Fruit fly (Drosophila melanogaster): Measurements from ENCODE around the gene CSN6.

The CSN6 gene

DNA sequence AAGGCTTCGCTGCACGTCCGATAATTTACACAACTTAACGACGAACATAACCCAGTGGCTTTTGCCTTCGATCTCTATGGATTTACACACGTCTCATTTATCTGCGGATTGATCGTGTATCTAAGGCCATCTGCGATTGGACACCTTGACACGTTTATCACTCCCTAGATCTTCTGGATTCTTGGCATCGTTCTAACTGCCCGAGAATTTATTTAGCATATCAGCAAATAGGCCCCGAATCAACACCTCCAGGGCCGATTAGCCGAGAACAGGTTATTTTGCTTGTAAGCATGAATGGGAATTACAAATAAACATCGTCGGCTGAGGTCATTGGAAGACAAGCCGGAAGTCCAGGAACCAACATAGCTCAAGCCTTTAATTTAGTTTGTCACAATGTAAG, 12.1 kb upstream of the CSN6 start:
- no peak for TF ChIP-seq CG9948 (tag; optimal IDR thresholded peaks at IDR 0.05)
- no peak for TF ChIP-seq CG8159 (tag; optimal IDR thresholded peaks at IDR 0.05)
- TF ChIP-seq Pif1B (GFP tag; optimal IDR thresholded peaks at IDR 0.05) = no peak
- no peak for TF ChIP-seq CG32121 (GFP tag; IDR thresholded peaks at IDR 0.05)
- no peak for TF ChIP-seq CG15710 (tag; optimal IDR thresholded peaks at IDR 0.05)
- no peak for TF ChIP-seq CG13204 (GFP tag; optimal IDR thresholded peaks at IDR 0.05)
- no peak for TF ChIP-seq CG14655 (GFP tag; optimal IDR thresholded peaks at IDR 0.05)
- no peak for TF ChIP-seq rn (GFP tag; IDR thresholded peaks at IDR 0.05)
- no peak for TF ChIP-seq CG8301 (tag; optimal IDR thresholded peaks at IDR 0.05)
- TF ChIP-seq EcR (GFP tag; optimal IDR thresholded peaks at IDR 0.05) = no peak
- TF ChIP-seq Pif1A (GFP tag; optimal IDR thresholded peaks at IDR 0.05) = no peak
- no peak for TF ChIP-seq gl (tag; optimal IDR thresholded peaks at IDR 0.05)

DNA sequence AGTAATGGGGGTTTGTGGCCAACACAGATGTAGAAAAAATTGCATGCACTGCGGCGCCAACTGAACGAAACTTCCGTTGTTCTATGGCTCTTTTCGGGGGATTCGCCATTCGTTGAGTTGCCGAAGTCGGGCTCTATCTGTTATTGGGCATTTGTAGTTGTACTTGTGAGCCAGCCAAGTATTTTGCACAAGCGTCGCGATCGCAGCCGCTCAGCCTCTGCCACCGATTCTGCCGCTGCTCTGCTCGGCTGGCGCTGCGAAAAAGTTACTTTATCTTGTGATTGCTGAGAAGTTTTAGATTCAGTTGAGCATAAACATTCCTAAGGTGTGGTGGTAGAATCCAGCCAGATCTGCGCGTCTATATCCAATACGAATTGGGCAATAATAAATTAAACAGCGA, 10.7 kb upstream of the CSN6 start, which contains the start of gene CG33110:
CG33110 (plus strand) TSS at position 301 of the 400 bp plus-strand sequence.
- TF ChIP-seq CG8301 (tag; optimal IDR thresholded peaks at IDR 0.05) (no peak), CG4496 (GFP tag; IDR thresholded peaks at IDR 0.05) (peak; percentile 34; the same call in 1 of the 3 replicates)

dm6 chr3R:22573590-22573989, 7.0 kb upstream of the CSN6 start:
- no peak for TF ChIP-seq CG8301 (tag; optimal IDR thresholded peaks at IDR 0.05)

DNA sequence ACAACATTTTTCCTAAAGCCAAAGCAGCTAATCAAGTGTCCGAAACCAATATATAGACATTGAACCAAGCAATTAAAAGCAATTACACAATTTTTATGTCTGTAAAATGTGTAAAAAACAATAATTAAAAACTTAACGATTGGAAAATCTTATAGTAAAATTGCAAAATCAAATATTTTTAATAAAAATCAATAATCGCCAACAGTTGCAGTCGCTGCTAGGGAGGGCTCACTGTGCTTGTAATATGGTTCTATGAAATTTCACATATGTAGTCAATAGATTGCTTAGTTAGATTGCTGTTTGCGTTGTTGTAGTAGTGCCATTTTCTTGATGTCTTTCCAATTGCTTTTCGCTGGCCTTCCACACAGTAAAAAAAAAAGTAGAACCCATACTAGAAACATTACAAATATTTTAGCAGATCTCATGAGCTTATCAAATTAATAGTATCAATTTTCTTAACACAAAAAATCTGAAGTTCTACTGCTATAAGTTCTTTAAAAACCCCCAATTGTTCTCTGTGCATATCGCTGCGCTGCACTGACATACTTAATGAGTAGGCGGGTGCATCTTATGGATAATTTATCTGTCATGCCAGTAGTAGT, 4.4 kb upstream of the CSN6 start:
- TF ChIP-seq CG12605 (GFP tag; IDR thresholded peaks at IDR 0.05) (peak; percentile 37; the same call in 1 of the 2 replicates), CG4496 (GFP tag; IDR thresholded peaks at IDR 0.05) (peak; percentile 84), CG14655 (GFP tag; optimal IDR thresholded peaks at IDR 0.05) (peak; percentile 77), Pif1B (GFP tag; optimal IDR thresholded peaks at IDR 0.05) (peak; percentile 1), fd96Ca (GFP tag; IDR thresholded peaks at IDR 0.05) (peak; percentile 64; the same call in 2 of the 3 replicates), CG32121 (GFP tag; IDR thresholded peaks at IDR 0.05) (peak; percentile 55; the same call in 1 of the 2 replicates), CG34367 (tag; optimal IDR thresholded peaks at IDR 0.05) (no peak), CG8301 (tag; optimal IDR thresholded peaks at IDR 0.05) (peak; percentile 65), Ets98B (GFP tag; IDR thresholded peaks at IDR 0.05) (peak; percentile 54), Snoo (tag; optimal IDR thresholded peaks at IDR 0.05) (no peak)

dm6 chr3R:22576979-22577378, 3.6 kb upstream of the CSN6 start:
- TF ChIP-seq fd96Ca (GFP tag; IDR thresholded peaks at IDR 0.05) (peak; percentile 27; the same call in 1 of the 3 replicates), Pif1B (GFP tag; optimal IDR thresholded peaks at IDR 0.05) (no peak), CG4496 (GFP tag; IDR thresholded peaks at IDR 0.05) (no peak)

- TF ChIP-seq fd96Ca (GFP tag; IDR thresholded peaks at IDR 0.05) (no peak), CG15710 (tag; optimal IDR thresholded peaks at IDR 0.05) (no peak), CG34367 (tag; optimal IDR thresholded peaks at IDR 0.05) (no peak), rn (GFP tag; IDR thresholded peaks at IDR 0.05) (no peak), EcR (GFP tag; optimal IDR thresholded peaks at IDR 0.05) (no peak), CG13204 (GFP tag; optimal IDR thresholded peaks at IDR 0.05) (no peak), Snoo (tag; optimal IDR thresholded peaks at IDR 0.05) (no peak), gl (tag; optimal IDR thresholded peaks at IDR 0.05) (no peak)
Observed at dm6 chr3R:22582981-22583380, 2.4 kb downstream of the CSN6 start, which contains the start of gene Dph5. Gene Dph5, minus strand, starts transcription at chr3R:22583225.

DNA sequence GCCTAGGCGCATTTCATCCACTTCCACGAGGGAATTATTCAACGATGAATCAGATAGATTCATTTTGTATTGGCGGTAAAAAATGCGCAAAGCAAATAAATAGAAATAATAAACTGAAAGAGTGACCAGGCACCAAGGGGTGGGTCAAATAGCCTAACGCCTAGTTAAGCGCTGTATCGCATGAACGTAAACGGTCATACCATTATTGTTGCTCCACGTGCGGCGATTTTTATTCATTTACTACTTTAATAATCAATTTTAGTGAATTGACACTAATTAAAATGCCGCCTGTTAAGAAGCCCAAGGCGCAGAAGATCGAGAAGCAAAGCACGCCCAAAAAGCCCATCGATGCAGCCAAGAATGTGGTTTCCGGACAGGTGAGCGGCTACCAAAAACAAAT, 4.0 kb downstream of the CSN6 start, which contains the start of the genes CG33107 and CG6937:
CG33107 (minus strand) TSS at position 137 of the 400 bp plus-strand sequence.
CG6937 (plus strand) TSS at position 192 of the 400 bp plus-strand sequence.
- TF ChIP-seq CG8159 (tag; optimal IDR thresholded peaks at IDR 0.05) = no peak
- TF ChIP-seq Snoo (tag; optimal IDR thresholded peaks at IDR 0.05) = no peak
- no peak for TF ChIP-seq CG17806 (tag; optimal IDR thresholded peaks at IDR 0.05)
- TF ChIP-seq CG14655 (GFP tag; optimal IDR thresholded peaks at IDR 0.05) = no peak

DNA sequence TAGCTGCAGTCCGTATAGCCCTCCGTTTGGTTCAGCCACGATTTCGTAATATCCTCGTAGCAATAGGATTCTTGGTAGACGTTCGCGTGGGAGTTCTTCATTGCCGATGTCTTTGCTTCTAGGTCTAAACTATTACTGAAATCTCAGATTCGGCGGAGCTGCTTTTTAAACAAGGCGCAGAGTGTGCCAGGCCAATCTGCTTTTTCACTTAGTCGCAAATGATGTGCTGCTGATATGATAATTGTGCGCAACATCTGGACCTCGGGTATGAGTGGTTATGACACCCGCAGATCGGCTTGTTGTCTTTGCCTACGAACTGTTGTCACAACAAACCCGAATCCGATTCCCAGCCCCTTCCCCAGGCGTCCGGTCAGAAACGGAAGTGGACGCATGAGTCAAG, 6.0 kb downstream of the CSN6 start, which contains the start of gene btn:
btn (minus strand) TSS at position 101 of the 400 bp plus-strand sequence.
- TF ChIP-seq CG34367 (tag; optimal IDR thresholded peaks at IDR 0.05) = no peak
- TF ChIP-seq fd96Ca (GFP tag; IDR thresholded peaks at IDR 0.05) = no peak
- no peak for TF ChIP-seq Snoo (tag; optimal IDR thresholded peaks at IDR 0.05)
- TF ChIP-seq CG9948 (tag; optimal IDR thresholded peaks at IDR 0.05) = no peak
- no peak for TF ChIP-seq CG8301 (tag; optimal IDR thresholded peaks at IDR 0.05)

All from whole organism, pupa.